Worm (Caenorhabditis elegans) whole organism, L4/young adult: Measurements from ENCODE around the gene aat-3.

Source experiments
- W03F9.2 ChIP-seq: fragments of 150-350 bp; optimal IDR thresholded peaks from 2 replicates; lab custom pipeline; 2014; ENCODE audit warnings: missing biosample characterization, missing genetic modification characterization
- dao-5 ChIP-seq: sonication (generic microtip); optimal IDR thresholded peaks from 2 replicates; lab custom pipeline; 2016; ENCODE audit warnings: missing genotype, missing genetic modification characterization, moderate library complexity, missing compliant biosample characterization
- him-1 ChIP-seq: sonication (generic microtip); optimal IDR thresholded peaks from 2 replicates; lab custom pipeline; 2016; ENCODE audit warnings: missing genotype, missing genetic modification reagents, missing genetic modification characterization, missing compliant biosample characterization

aat-3 gene

DNA sequence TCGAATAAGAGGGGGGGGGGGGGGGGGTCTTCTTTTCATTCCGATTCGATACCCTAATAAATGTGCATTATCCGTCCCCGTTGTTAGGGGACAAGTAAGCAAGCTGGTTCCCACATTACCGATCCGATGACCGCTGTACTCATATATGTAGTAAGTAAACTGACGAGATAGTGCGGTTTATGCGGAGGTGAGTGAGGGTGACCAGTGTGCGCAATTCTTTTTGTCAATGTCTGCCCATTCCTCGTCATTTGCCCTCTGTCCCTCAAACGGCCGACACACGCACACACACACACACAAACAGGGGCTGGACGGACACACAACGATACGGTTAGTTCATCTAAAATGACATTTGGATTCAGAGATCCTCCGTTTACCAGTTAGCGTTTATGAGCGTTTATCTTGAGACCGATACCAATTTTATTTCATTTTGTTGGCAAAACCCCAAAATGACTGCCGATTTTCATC is at the start of gene aat-3:
Gene aat-3, plus strand, starts transcription at position 51 of the 465 bp plus-strand sequence.
- TF ChIP-seq dao-5 = no peak
- no peak for TF ChIP-seq W03F9.2 (tag; lab: Kevin White, UChicago)
- TF ChIP-seq him-1 (tag; lab: Kevin White, UChicago) = no peak

DNA sequence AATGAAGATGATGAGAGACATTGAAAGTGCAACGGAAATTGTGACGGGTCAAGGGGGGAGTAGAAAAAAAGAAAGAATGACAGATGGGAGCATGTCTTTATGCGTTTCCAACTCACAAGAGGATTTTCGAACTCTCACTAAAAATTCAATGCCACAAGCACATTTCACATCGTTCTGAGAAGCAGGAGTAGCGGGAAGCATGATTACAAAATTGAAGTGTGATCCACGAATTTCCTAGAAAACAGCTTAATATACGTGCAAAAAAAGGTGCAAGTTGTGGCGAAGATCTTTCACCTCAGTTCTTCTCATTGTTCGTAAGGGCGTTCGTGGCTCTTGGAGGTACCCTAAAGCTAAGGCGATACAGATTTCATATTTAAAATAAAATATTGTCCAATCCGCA is 45.3 kb upstream of the aat-3 start:
- no peak for TF ChIP-seq dao-5
- no peak for TF ChIP-seq W03F9.2 (tag; lab: Kevin White, UChicago)
- TF ChIP-seq him-1 (tag; lab: Kevin White, UChicago) = no peak

DNA sequence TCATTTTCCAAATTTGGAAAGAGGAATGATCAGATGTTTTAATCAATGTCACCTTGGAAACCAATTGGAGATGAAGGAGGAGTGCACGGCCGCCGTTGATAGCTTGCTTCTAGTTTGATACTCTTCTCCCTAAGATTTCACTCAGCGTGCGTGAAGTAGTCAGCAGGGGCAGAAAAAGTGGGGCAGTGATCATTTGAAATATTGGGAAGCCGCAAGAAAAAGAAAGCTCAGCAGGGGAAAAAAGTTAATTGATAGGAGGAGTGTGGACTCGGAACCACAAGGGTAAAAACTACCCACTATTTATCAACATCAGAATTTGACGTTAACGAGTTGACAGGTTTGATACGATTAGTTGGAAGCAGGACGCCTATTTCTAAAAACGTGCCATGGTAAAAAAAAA is 43.6 kb upstream of the aat-3 start, which contains the start of gene K02E10.7:
Gene K02E10.7, minus strand, starts transcription at position 101 of the 400 bp plus-strand sequence.
- TF ChIP-seq him-1 (tag; lab: Kevin White, UChicago) = no peak
- no peak for TF ChIP-seq W03F9.2 (tag; lab: Kevin White, UChicago)
- no peak for TF ChIP-seq dao-5

DNA sequence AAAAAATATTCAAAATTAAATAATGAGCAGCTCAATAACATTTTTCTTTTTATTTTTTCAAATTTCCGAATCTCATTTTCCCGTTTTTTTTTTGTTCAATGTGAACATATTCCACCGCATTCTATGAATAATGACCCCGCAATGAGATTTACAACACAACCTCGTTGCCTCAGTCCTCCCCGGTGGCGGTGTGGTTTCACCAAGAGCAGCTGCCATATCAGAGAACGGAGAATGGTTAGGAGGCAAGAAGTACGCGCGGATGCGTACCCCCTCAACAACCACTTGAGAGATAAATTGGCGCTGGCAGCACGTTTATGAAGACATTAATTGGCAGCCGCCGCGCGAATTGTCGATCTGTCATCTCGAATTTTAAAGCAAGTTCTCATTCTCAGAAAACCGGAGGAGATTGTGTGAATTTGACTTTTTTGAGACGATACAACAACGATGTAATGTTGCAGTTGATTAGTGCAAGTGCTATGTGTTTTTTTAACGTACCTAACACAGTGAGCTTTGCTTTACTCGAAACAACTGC is 38.3 kb upstream of the aat-3 start:
- TF ChIP-seq dao-5 (no peak), him-1 (tag; lab: Kevin White, UChicago) (no peak), W03F9.2 (tag; lab: Kevin White, UChicago) (no peak)

DNA sequence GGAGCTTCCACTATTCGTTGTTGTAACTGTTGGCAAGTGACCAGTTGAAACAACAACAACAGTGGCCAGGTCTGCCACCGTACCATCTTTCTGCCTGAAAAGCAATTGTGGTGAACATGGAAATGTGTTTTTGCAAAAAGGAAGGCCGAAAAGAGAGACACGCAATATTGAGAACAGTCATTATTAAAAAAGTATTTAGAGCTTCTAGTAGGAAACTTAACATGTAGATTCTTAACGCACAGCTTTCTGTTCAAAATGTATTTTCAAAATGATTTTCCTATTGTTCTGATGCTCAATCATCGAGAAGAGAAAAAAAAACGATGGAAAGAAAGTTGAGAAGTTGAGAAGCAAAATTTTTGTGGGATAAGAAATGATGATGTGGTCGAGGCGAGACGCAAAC is 36.8 kb upstream of the aat-3 start, which contains the start of gene syg-1:
Gene syg-1, minus strand, starts transcription at position 101 of the 400 bp plus-strand sequence.
- TF ChIP-seq dao-5 (no peak), him-1 (tag; lab: Kevin White, UChicago) (no peak), W03F9.2 (tag; lab: Kevin White, UChicago) (no peak)

DNA sequence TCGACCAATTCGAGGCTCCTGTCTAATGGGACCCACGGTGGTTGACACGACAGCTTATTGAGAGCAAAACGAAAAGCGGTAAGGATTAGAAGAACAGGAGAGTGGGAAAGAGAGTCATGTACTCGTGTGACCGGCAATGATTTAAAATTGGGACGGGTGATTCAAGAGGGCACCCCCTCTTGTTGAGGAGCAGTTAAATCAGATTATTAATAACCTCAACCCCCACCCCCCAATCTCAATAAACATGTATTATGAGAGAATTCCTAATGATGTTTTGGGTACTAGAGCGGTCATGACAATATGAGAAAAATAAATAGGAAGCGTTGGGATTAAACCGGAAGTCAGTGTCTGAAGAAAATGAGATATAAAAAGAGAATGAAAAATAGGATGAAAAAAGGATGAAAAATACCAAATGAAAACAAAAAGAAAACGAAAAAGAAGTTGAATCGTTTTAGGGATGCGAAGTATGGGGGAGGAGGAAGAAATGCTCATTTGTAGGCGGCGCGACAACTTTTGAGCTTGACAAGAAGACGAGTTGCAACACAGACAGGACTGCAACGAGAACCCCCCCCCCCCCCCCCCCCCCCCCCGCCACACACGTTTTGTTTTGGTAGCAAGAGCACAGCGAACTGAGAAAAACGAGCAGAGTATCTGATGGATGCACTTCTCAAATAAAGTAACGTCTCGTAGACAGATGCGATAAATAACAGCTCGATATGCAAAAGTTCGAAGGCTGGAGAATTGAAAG is 34.9 kb upstream of the aat-3 start:
- TF ChIP-seq dao-5 (no peak), him-1 (tag; lab: Kevin White, UChicago) (no peak), W03F9.2 (tag; lab: Kevin White, UChicago) (no peak)

DNA sequence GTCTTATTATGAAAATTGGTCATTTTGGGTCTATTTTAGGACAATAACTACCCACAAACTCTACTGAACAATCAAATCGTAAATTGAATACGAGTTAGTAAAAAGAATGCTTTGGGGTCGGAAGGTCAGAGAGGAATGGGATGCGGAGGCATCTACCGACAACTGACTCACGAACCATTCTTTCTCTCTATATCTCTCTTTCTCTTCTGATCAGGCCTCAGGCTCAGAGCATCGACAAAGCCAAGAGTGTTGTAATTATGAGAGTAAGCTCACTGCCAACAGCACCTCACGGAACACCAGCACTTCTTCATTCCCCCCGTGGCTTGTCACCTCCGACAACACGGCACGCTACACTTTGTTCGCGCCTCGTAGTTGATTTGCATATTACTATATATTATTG is 31.6 kb upstream of the aat-3 start:
- TF ChIP-seq dao-5 = no peak
- no peak for TF ChIP-seq W03F9.2 (tag; lab: Kevin White, UChicago)
- no peak for TF ChIP-seq him-1 (tag; lab: Kevin White, UChicago)

DNA sequence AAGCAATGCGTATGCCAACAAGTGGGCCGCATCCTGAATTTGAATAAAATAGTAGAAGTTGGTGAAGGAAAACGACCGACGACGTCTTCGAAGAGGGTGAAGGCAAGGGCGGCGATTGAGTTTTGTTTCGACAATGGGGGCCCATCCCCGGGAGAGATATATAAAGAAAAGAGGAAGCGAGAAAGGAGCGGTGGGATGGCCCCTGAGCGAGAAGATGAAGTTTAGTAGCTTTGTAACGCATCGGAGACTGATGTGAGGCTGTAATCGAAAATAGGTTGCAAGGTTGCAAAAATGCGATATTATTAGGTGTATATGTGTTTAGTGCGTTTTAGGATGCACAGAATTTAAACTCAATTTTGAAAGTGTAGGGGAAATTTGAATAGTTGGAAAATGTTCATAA is 29.4 kb upstream of the aat-3 start:
- no peak for TF ChIP-seq W03F9.2 (tag; lab: Kevin White, UChicago)
- no peak for TF ChIP-seq him-1 (tag; lab: Kevin White, UChicago)
- TF ChIP-seq dao-5 = no peak

DNA sequence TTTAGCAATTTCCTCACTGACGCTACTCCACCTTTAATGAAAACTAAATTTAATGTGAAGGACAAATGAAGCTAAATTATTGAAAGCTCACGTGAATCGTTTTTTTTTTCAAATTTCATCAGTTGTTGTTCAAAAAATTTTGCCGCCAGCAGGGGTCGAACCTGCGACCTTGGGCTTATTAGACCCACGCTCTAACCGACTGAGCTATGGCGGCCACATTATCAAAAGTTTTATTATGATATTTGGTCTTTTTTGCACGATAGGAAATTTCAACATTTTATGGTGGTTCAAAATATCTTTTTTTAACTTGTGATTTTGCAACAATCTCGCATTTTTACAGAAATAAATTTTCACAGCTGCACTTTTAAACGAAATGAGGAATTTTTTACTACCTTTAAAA is 26.0 kb upstream of the aat-3 start:
- TF ChIP-seq dao-5 (no peak), him-1 (tag; lab: Kevin White, UChicago) (no peak), W03F9.2 (tag; lab: Kevin White, UChicago) (no peak)

DNA sequence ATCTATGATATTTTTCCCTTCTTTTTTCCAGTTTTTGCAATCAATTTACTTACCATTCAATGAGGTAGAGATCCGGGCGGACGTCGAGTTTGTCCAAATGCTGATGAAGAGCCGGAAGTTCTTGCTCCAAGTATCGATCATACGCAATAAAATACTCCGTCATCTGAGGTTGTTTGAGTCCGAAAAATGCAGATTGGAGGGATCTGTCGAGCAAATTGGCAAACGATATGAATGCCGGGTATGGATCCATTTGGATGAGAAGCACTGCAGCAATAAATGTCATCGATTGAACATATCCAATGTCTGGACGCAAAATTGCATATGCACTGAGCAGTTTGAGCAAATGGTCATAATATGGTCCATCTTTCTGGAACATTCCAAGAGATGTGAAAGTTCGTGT is 24.9 kb upstream of the aat-3 start:
- TF ChIP-seq him-1 (tag; lab: Kevin White, UChicago) (no peak), W03F9.2 (tag; lab: Kevin White, UChicago) (no peak), dao-5 (no peak)

DNA sequence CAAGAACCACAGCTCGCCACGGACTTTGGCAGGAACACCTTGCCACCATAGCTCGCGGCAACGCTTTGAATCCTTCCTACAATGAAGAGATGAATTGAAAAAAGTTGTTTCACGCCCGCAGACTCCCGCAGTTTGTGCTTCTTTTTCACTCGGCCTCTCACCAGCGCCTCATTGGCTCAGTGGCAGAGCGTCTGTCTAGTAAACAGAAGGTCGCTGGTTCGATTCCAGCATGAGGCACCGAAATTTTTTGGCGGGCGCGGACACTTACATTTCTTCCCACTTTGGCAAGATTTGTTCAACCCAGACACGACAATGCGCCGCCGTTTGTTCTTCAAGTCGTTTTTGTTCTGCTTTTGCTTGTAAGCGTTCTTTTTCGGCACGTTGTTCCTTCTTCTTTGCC is 24.2 kb upstream of the aat-3 start:
- TF ChIP-seq W03F9.2 (tag; lab: Kevin White, UChicago) (no peak), dao-5 (peak; percentile 12), him-1 (tag; lab: Kevin White, UChicago) (peak; percentile 45)

DNA sequence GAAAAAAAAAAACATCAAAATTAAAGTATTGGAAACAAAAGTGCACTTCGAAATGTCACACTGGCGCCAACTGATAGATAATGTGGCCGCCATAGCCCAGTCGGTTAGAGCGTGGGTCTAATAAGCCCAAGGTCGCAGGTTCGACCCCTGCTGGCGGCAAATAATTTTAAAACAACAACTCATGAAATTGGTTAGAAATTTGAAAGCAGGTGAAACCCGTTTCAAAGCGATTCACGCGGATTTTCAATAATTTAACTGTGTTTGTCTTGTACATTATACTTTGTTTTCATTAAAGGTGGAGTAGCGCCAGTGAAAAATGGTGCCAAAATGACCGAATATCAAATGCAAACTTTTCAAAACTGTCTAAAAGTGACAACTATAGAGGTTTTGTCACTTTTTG is 20.8 kb upstream of the aat-3 start:
- peak; percentile 42 for TF ChIP-seq dao-5
- peak; percentile 19 for TF ChIP-seq W03F9.2 (tag; lab: Kevin White, UChicago)
- no peak for TF ChIP-seq him-1 (tag; lab: Kevin White, UChicago)

DNA sequence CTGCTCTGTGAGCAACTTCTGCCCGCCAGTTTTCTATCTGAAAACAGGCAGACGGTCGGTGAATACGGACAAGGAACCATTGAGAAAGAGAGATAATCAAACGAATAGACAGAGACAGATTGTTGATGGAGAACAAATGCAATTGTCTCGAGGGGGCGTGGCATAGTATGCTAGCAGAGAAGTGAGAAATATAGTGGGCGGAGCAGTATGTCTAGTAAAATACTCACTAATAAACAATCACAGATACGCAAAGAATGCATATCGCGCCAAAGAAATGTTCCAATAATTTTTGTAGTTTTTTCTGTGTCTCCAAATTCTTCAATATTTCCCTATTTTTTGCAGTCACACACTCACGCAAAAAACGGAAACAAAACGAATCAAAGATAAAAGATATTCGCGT is 19.7 kb upstream of the aat-3 start, which contains the start of gene tbc-12:
Gene tbc-12, minus strand, starts transcription at position 101 of the 400 bp plus-strand sequence.
- TF ChIP-seq W03F9.2 (tag; lab: Kevin White, UChicago) (no peak), him-1 (tag; lab: Kevin White, UChicago) (no peak), dao-5 (no peak)

DNA sequence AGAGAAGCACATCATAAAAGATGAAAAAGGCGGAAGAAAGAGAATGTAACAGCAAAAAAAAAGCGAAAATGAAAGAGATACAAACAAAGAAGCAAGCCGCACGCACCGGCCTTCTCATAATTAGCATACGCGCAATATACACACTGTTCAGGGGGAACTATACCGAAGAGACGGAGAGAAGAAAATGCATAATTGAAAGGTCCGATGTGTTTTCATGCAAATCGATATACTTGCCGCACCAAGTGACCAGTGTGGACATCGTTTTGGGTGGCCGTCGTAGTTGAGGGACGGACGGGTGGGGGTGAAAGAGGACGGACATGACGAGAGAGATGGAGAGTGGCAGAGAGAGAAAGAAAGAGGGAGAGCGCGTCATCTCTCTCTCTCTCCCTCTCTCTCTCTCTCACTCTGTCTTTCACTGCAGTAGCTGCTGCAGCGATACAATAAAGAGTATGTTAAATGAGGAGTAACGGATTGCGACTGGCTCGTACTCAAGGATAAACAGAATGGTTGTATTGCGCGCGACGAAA is 15.8 kb upstream of the aat-3 start:
- TF ChIP-seq him-1 (tag; lab: Kevin White, UChicago) = peak; percentile 47
- no peak for TF ChIP-seq dao-5
- no peak for TF ChIP-seq W03F9.2 (tag; lab: Kevin White, UChicago)
